Worm (Caenorhabditis elegans) whole organism, late embryonic: ENCODE data around the gene C14B9.10.

Experiments used
- ceh-18 ChIP-seq: sonication (generic microtip); optimal IDR thresholded peaks from 2 replicates; lab custom pipeline; 2016; ENCODE audit warnings: missing genetic modification characterization, missing compliant biosample characterization
- ceh-22 ChIP-seq: sonication (generic microtip); optimal IDR thresholded peaks from 2 replicates; lab custom pipeline; 2017; ENCODE audit warnings: missing biosample characterization, missing genetic modification characterization
- ceh-24 ChIP-seq: sonication (generic microtip); optimal IDR thresholded peaks from 2 replicates; lab custom pipeline; 2016; ENCODE audit warnings: mild to moderate bottlenecking, missing genetic modification characterization, missing compliant biosample characterization
- ceh-31 ChIP-seq: sonication (generic microtip); optimal IDR thresholded peaks from 2 replicates; lab custom pipeline; 2016; ENCODE audit warnings: missing genetic modification characterization, missing compliant biosample characterization
- ceh-9 ChIP-seq: sonication (generic microtip); optimal IDR thresholded peaks from 2 replicates; lab custom pipeline; 2016; ENCODE audit warnings: mild to moderate bottlenecking, missing genetic modification characterization, inconsistent platforms, missing compliant biosample characterization
- elt-2 ChIP-seq: sonication (generic microtip); optimal IDR thresholded peaks from 2 replicates; lab custom pipeline; 2016; ENCODE audit warnings: missing genetic modification reagents, missing genetic modification characterization, missing compliant biosample characterization
- fkh-10 ChIP-seq: fragments of 150-350 bp; optimal IDR thresholded peaks from 2 replicates; lab custom pipeline; 2014; ENCODE audit warnings: missing biosample characterization, missing genetic modification reagents, missing genetic modification characterization
- hlh-30 ChIP-seq: sonication (generic microtip); optimal IDR thresholded peaks from 2 replicates; lab custom pipeline; 2017; ENCODE audit warnings: antibody characterized with exemption, missing genetic modification characterization, missing compliant biosample characterization; ENCODE audit not compliant: insufficient read depth
- madf-2 ChIP-seq: sonication (generic microtip); optimal IDR thresholded peaks from 2 replicates; lab custom pipeline; 2017; ENCODE audit warnings: missing genetic modification characterization, missing compliant biosample characterization
- pax-1 ChIP-seq: fragments of 150-350 bp; optimal IDR thresholded peaks from 2 replicates; lab custom pipeline; 2014; ENCODE audit warnings: missing biosample characterization, missing genetic modification characterization
- pros-1 ChIP-seq: fragments of 150-350 bp; optimal IDR thresholded peaks from 2 replicates; lab custom pipeline; 2014; ENCODE audit warnings: missing biosample characterization, missing genetic modification reagents, missing genetic modification characterization

C14B9.10 gene

DNA sequence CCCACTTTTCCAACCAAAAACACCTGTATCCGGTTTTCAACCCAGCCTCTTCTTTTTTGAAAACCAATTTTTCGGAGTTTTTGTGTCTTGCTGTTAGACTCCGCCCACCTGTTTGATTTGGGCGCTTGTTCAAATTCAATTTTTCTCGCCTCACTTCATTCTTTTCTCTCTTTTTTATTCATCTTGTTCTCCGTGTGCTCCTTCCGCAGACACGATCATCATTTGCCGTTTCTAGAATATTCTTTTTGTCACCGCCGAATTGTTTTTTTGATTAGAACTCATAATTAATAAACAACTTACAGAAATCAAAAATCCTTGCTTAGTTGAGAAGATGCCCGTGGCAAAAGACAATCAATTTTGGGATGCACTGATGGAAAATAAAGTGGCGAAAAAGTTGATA lies 48.3 kb downstream of the C14B9.10 start, which contains the start of gene C50C3.5:
Gene C50C3.5, plus strand, starts transcription at position 301 of the 400 bp plus-strand sequence.
- no peak for TF ChIP-seq madf-2 (tag; lab: Kevin White, UChicago)
- no peak for TF ChIP-seq fkh-10 (GFP tag; lab: Kevin White, UChicago)
- no peak for TF ChIP-seq ceh-31 (tag; lab: Kevin White, UChicago)
- no peak for TF ChIP-seq ceh-24 (tag; lab: Kevin White, UChicago)
- TF ChIP-seq ceh-9 (tag; lab: Kevin White, UChicago): no peak
- no peak for TF ChIP-seq pros-1 (tag; lab: Kevin White, UChicago)
- no peak for TF ChIP-seq hlh-30
- no peak for TF ChIP-seq elt-2 (tag; lab: Kevin White, UChicago)
- no peak for TF ChIP-seq ceh-22 (tag; lab: Kevin White, UChicago)
- no peak for TF ChIP-seq ceh-18 (tag; lab: Kevin White, UChicago)
- no peak for TF ChIP-seq pax-1 (tag; lab: Kevin White, UChicago)

ce11 chrIII:8181581-8181980 lies 50.9 kb downstream of the C14B9.10 start, which contains the start of gene spc-2:
Gene spc-2 (plus strand): TSS chrIII:8181881.
- no peak for TF ChIP-seq elt-2 (tag; lab: Kevin White, UChicago)
